Worm (Caenorhabditis elegans) whole organism, midembryonic: ENCODE measurements around the gene R04B3.1.

ENCODE experiments used
- klf-2 ChIP-seq: fragments of 200-800 bp; sonication (Bioruptor generic); conservative IDR thresholded peaks from 2 replicates; pipeline ENCODE4 v1.3.6; 2022; ENCODE audit warnings: missing genetic modification reagents, missing genetic modification characterization, missing compliant biosample characterization
- med-1 ChIP-seq: sonication (generic microtip); optimal IDR thresholded peaks from 2 replicates; lab custom pipeline; 2017; ENCODE audit warnings: missing genetic modification characterization, mild to moderate bottlenecking, missing compliant biosample characterization, antibody characterized with exemption, missing genetic modification reagents; ENCODE audit not compliant: insufficient read depth
- tab-1 ChIP-seq: fragments of 200-800 bp; sonication (Bioruptor generic); IDR thresholded peaks from 2 replicates; pipeline ENCODE4 v1.3.6; 2022; ENCODE audit warnings: missing genetic modification characterization, missing compliant biosample characterization
- ztf-29 ChIP-seq: fragments of 200-800 bp; sonication (Bioruptor generic); IDR thresholded peaks from 2 replicates; pipeline ENCODE4 v1.3.6; 2022; ENCODE audit warnings: missing genetic modification reagents, missing genetic modification characterization, missing compliant biosample characterization

ce11 chrX:2457461-2457860 lies 13.7 kb downstream of the R04B3.1 start:
- no peak for TF ChIP-seq med-1 (GFP tag; lab: Kevin White, UChicago)
- TF ChIP-seq klf-2, result no peak
- no peak for TF ChIP-seq ztf-29 (GFP tag; lab: Robert Waterston, UW)
- no peak for TF ChIP-seq tab-1
